Worm (Caenorhabditis elegans) whole organism, early embryonic: ENCODE data around the gene H14N18.4.

Experiments used
- B0310.2 ChIP-seq: sonication (generic microtip); optimal IDR thresholded peaks from 2 replicates; lab custom pipeline; 2016; ENCODE audit warnings: mild to moderate bottlenecking, missing genetic modification characterization, missing compliant biosample characterization
- F13C5.2 ChIP-seq: sonication (generic microtip); optimal IDR thresholded peaks from 2 replicates; lab custom pipeline; 2017; ENCODE audit warnings: mild to moderate bottlenecking, missing genetic modification characterization, inconsistent platforms, missing compliant biosample characterization
- aly-1 ChIP-seq: sonication (generic microtip); optimal IDR thresholded peaks from 2 replicates; lab custom pipeline; 2016; ENCODE audit warnings: missing genetic modification characterization, missing compliant biosample characterization
- ama-1 ChIP-seq: fragments of 150-350 bp; optimal IDR thresholded peaks from 2 replicates; lab custom pipeline; 2014
- ceh-13 ChIP-seq: fragments of 200-800 bp; sonication (Bioruptor generic); optimal IDR thresholded peaks from 2 replicates; lab custom pipeline; 2018; ENCODE audit warnings: mild to moderate bottlenecking, missing genetic modification characterization, missing compliant biosample characterization
- ceh-36 ChIP-seq: sonication (generic microtip); optimal IDR thresholded peaks from 2 replicates; lab custom pipeline; 2016; ENCODE audit warnings: missing genetic modification characterization, inconsistent platforms, missing compliant biosample characterization
- ets-7 ChIP-seq: sonication (generic microtip); optimal IDR thresholded peaks from 2 replicates; lab custom pipeline; 2016; ENCODE audit warnings: missing genotype, missing genetic modification characterization, missing compliant biosample characterization
- flt-1 ChIP-seq: fragments of 200-800 bp; sonication (Bioruptor generic); IDR thresholded peaks from 2 replicates; pipeline ENCODE4 v1.3.6; 2022; ENCODE audit warnings: missing genetic modification characterization, missing compliant biosample characterization
- hmbx-1 ChIP-seq: sonication (generic microtip); optimal IDR thresholded peaks from 2 replicates; lab custom pipeline; 2016; ENCODE audit warnings: mild to moderate bottlenecking, missing genetic modification characterization, missing compliant biosample characterization
- hmg-4 ChIP-seq: fragments of 200-800 bp; sonication (Bioruptor generic); optimal IDR thresholded peaks from 2 replicates; lab custom pipeline; 2018; ENCODE audit warnings: mild to moderate bottlenecking, missing genetic modification characterization, missing compliant biosample characterization
- hnd-1 ChIP-seq: sonication (generic microtip); optimal IDR thresholded peaks from 2 replicates; lab custom pipeline; 2016; ENCODE audit warnings: missing genetic modification characterization, missing compliant biosample characterization
- pes-1 ChIP-seq: fragments of 200-800 bp; sonication (Bioruptor generic); IDR thresholded peaks from 2 replicates; pipeline ENCODE4 v1.3.6; 2022; ENCODE audit warnings: missing genetic modification reagents, missing genetic modification characterization, missing compliant biosample characterization
- scrt-1 ChIP-seq: fragments of 200-800 bp; sonication (Bioruptor generic); IDR thresholded peaks from 2 replicates; pipeline ENCODE4 v1.3.6; 2022; ENCODE audit warnings: missing genetic modification characterization, missing compliant biosample characterization
- sea-1 ChIP-seq: fragments of 200-800 bp; sonication (Bioruptor generic); conservative IDR thresholded peaks from 2 replicates; pipeline ENCODE4 v1.3.6; 2022; ENCODE audit warnings: missing genetic modification characterization, missing compliant biosample characterization
- tbx-11 ChIP-seq: fragments of 200-800 bp; sonication (Bioruptor generic); IDR thresholded peaks from 2 replicates; pipeline ENCODE4 v1.3.6; 2022; ENCODE audit warnings: missing genetic modification characterization, missing compliant biosample characterization
- tbx-37 ChIP-seq: fragments of 200-800 bp; sonication (Bioruptor generic); conservative IDR thresholded peaks from 2 replicates; pipeline ENCODE4 v1.3.6; 2022; ENCODE audit warnings: missing genetic modification reagents, missing genetic modification characterization, missing compliant biosample characterization
- tra-4 ChIP-seq: sonication (generic microtip); optimal IDR thresholded peaks from 2 replicates; lab custom pipeline; 2017; ENCODE audit warnings: missing genetic modification characterization, missing compliant biosample characterization

H14N18.4 gene

ce11 chrV:8942437-8942978 is 13.7 kb upstream of the H14N18.4 start:
- TF ChIP-seq hmbx-1 (tag; lab: Kevin White, UChicago) (no peak), ama-1 (lab: Kevin White, UChicago) (no peak), pes-1 (GFP tag; lab: Robert Waterston, UW) (no peak), flt-1 (GFP tag; lab: Robert Waterston, UW) (no peak)

DNA sequence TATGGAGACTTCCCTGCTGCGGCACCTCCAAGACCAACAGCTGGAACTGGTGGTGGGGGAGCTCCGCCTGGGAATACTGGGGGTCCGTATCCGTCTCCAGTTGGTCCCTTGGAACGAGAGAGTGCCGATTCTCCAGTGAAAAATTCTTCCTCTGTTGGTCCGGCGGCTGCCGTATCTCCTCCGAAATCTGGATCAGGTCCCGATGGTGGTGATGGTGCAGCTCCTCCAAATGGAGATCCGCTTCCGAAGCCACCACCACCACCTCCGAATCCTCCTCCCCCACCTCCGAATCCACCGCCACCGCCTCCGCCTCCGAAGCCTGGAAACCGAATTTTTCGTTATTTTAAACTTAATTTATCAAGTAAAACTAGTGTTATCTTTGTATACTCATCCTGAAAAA is 11.6 kb upstream of the H14N18.4 start:
- TF ChIP-seq scrt-1 (GFP tag; lab: Robert Waterston, UW) (no peak), ceh-13 (no peak), ceh-36 (no peak), ama-1 (lab: Kevin White, UChicago) (no peak), aly-1 (tag; lab: Kevin White, UChicago) (no peak), hmbx-1 (tag; lab: Kevin White, UChicago) (no peak), tra-4 (tag; lab: Kevin White, UChicago) (no peak), pes-1 (GFP tag; lab: Robert Waterston, UW) (no peak), sea-1 (GFP tag; lab: Robert Waterston, UW) (no peak), flt-1 (GFP tag; lab: Robert Waterston, UW) (no peak), ets-7 (tag; lab: Kevin White, UChicago) (no peak), F13C5.2 (tag; lab: Kevin White, UChicago) (no peak), tbx-11 (GFP tag; lab: Robert Waterston, UW) (no peak), tbx-37 (GFP tag; lab: Robert Waterston, UW) (no peak)

ce11 chrV:8939424-8940065 is 10.8 kb upstream of the H14N18.4 start:
- TF ChIP-seq flt-1 (GFP tag; lab: Robert Waterston, UW) (no peak), tbx-11 (GFP tag; lab: Robert Waterston, UW) (no peak), aly-1 (tag; lab: Kevin White, UChicago) (no peak), hmbx-1 (tag; lab: Kevin White, UChicago) (no peak), ama-1 (lab: Kevin White, UChicago) (no peak), F13C5.2 (tag; lab: Kevin White, UChicago) (no peak), ceh-13 (no peak)

ce11 chrV:8938943-8939342 is 10.2 kb upstream of the H14N18.4 start:
- TF ChIP-seq sea-1 (GFP tag; lab: Robert Waterston, UW) = no peak
- no peak for TF ChIP-seq scrt-1 (GFP tag; lab: Robert Waterston, UW)
- TF ChIP-seq ceh-36 = no peak
- TF ChIP-seq hmbx-1 (tag; lab: Kevin White, UChicago) = no peak
- TF ChIP-seq B0310.2 (tag; lab: Kevin White, UChicago) = no peak
- no peak for TF ChIP-seq flt-1 (GFP tag; lab: Robert Waterston, UW)
- no peak for TF ChIP-seq aly-1 (tag; lab: Kevin White, UChicago)
- TF ChIP-seq F13C5.2 (tag; lab: Kevin White, UChicago) = no peak
- no peak for TF ChIP-seq ceh-13
- TF ChIP-seq ets-7 (tag; lab: Kevin White, UChicago) = no peak
- no peak for TF ChIP-seq hmg-4 (GFP tag; lab: Kevin White, UChicago)
- TF ChIP-seq pes-1 (GFP tag; lab: Robert Waterston, UW) = no peak
- TF ChIP-seq tbx-11 (GFP tag; lab: Robert Waterston, UW) = no peak

DNA sequence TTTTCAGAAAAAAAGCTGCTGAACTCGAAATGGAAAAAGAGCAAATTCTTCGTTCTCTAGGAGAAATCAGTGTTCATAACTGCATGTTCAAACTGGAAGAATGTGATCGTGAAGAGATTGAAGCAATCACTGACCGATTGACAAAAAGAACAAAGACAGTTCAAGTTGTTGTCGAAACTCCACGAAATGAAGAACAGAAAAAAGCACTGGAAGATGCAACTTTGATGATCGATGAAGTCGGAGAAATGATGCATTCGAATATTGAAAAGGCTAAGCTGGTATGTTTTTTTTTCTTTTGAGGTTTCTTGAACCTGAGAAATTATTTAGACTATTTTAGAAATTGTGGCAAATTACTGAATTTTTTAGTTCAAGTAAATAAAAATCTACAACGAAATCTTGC is 9.7 kb upstream of the H14N18.4 start:
- TF ChIP-seq tbx-37 (GFP tag; lab: Robert Waterston, UW) (no peak), ama-1 (lab: Kevin White, UChicago) (no peak), ceh-13 (no peak)

DNA sequence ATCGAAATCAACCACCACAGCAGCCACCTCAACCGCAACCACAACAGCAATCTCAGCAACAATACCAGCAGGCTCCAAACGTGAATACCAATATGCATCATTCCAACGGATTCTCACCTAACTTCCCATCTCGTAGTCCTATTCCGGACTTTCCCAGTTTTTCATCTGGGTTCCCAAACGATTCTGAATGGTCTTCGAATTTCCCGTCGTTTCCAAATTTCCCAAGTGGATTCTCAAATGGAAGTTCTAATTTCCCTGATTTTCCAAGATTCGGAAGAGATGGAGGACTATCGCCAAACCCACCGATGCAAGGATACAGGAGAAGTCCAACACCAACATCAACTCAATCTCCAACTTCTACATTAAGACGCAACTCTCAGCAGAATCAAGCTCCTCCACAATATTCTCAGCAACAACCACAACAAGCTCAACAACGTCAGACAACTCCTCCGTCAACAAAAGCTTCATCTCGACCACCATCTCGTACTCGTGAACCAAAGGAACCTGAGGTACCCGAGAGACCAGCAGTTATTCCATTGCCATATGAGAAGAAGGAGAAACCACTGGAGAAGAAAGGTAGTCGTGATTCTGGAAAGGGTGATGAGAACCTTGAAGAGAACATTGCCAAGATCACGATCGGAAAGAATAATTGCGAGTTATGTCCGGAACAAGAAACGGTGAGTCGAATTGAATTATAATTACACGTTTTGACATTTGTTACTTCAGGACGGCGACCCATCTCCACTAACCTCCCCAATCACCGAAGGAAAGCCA is 8.9 kb upstream of the H14N18.4 start:
- TF ChIP-seq ets-7 (tag; lab: Kevin White, UChicago) = no peak
- TF ChIP-seq tra-4 (tag; lab: Kevin White, UChicago) = no peak
- no peak for TF ChIP-seq ceh-36
- no peak for TF ChIP-seq tbx-11 (GFP tag; lab: Robert Waterston, UW)
- no peak for TF ChIP-seq ceh-13
- no peak for TF ChIP-seq hmg-4 (GFP tag; lab: Kevin White, UChicago)
- no peak for TF ChIP-seq F13C5.2 (tag; lab: Kevin White, UChicago)

DNA sequence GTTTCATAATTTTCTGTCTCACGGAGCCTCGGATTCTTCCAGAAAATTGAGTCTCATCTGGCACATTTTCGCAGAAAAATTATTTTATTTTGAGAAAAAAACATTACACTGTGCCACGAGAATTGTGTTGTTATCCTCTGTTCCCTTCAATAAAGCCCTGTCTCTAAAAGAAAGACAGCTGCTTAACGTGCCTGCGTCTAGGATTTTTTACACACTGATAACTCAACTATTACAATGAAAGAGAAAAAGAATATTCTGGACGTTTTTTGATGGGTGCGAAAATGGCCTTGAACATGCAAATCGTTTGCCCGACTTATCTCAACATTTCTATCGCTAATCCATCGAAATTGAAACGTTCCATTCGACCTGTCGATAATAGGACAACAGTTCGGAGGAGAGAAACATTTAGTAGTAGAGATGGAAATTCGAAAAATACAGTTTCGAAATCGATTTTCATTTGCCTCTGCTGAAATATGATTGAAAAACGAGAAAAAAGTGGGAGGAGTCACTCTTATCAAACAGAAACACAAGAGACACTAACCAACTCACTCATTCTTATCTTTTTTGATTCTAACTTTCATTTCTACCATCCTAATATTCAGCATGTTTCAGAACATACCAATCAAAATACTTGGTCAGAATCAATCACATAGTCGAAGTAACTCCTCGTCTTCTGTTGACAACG is 8.2 kb upstream of the H14N18.4 start:
- TF ChIP-seq ceh-13 (no peak), ama-1 (lab: Kevin White, UChicago) (no peak), scrt-1 (GFP tag; lab: Robert Waterston, UW) (no peak), tbx-11 (GFP tag; lab: Robert Waterston, UW) (no peak), tra-4 (tag; lab: Kevin White, UChicago) (no peak), ceh-36 (no peak), ets-7 (tag; lab: Kevin White, UChicago) (no peak), hnd-1 (no peak)
